Fruit fly (Drosophila melanogaster): ENCODE measurements around the gene CG11970.

The CG11970 gene

dm6 chr3R:8970707-8971106 lies 13.8 kb upstream of the CG11970 start:
- TF ChIP-seq ey (GFP tag; optimal IDR thresholded peaks at IDR 0.05) (no peak), Abd-B (GFP tag; optimal IDR thresholded peaks at IDR 0.05) (no peak), brk (GFP tag; optimal IDR thresholded peaks at IDR 0.05) (no peak), Hr83 (GFP tag; optimal IDR thresholded peaks at IDR 0.05; ENCODE audit: poor library complexity, severe bottlenecking) (no peak), dsf (GFP tag; optimal IDR thresholded peaks at IDR 0.05; ENCODE audit: borderline replicate concordance) (no peak)

dm6 chr3R:8971794-8972193 lies 12.7 kb upstream of the CG11970 start:
- TF ChIP-seq Rel (GFP tag; optimal IDR thresholded peaks at IDR 0.05), result no peak
- TF ChIP-seq Rel (tag; optimal IDR thresholded peaks at IDR 0.05), result no peak
- peak; percentile 43 for TF ChIP-seq psq (GFP tag; optimal IDR thresholded peaks at IDR 0.05)

- TF ChIP-seq psq (GFP tag; optimal IDR thresholded peaks at IDR 0.05), result no peak
- no peak for TF ChIP-seq jim (GFP tag; optimal IDR thresholded peaks at IDR 0.05)
These were observed 8.4 kb upstream of the CG11970 start for dm6 chr3R:8976073-8976593.

- TF ChIP-seq fru (GFP tag; optimal IDR thresholded peaks at IDR 0.05) (peak; percentile 73), ey (GFP tag; optimal IDR thresholded peaks at IDR 0.05) (peak; percentile 58), Hnf4 (GFP tag; optimal IDR thresholded peaks at IDR 0.05) (peak; percentile 18), rgr (GFP tag; optimal IDR thresholded peaks at IDR 0.05) (peak; percentile 65), Myc (optimal IDR thresholded peaks at IDR 0.05) (no peak), brk (GFP tag; optimal IDR thresholded peaks at IDR 0.05) (peak; percentile 57), CG32264 (GFP tag; optimal IDR thresholded peaks at IDR 0.05) (peak; percentile 6), dmrt93B (GFP tag; optimal IDR thresholded peaks at IDR 0.05) (peak; percentile 40), Rel (GFP tag; optimal IDR thresholded peaks at IDR 0.05) (peak; percentile 42), Rel (tag; optimal IDR thresholded peaks at IDR 0.05) (no peak), foxo (GFP tag; optimal IDR thresholded peaks at IDR 0.05) (peak in 1 of 2 experiments; percentile 69), h (GFP tag; optimal IDR thresholded peaks at IDR 0.05) (peak; percentile 74), OdsH (GFP tag; optimal IDR thresholded peaks at IDR 0.05) (peak; percentile 32), sage (GFP tag; optimal IDR thresholded peaks at IDR 0.05) (peak; percentile 52), CrebA (GFP tag; optimal IDR thresholded peaks at IDR 0.05; ENCODE audit: borderline replicate concordance) (no peak), woc (GFP tag; optimal IDR thresholded peaks at IDR 0.05) (peak; percentile 67), psq (GFP tag; optimal IDR thresholded peaks at IDR 0.05) (peak; percentile 64), br (GFP tag; optimal IDR thresholded peaks at IDR 0.05) (peak; percentile 40), HLH106 (tag; optimal IDR thresholded peaks at IDR 0.05) (peak; percentile 58), jim (GFP tag; optimal IDR thresholded peaks at IDR 0.05) (no peak), Hr78 (GFP tag; optimal IDR thresholded peaks at IDR 0.05) (no peak), Sp1 (GFP tag; optimal IDR thresholded peaks at IDR 0.05) (peak; percentile 78), lola (GFP tag; optimal IDR thresholded peaks at IDR 0.05) (no peak), GATAd (GFP tag; optimal IDR thresholded peaks at IDR 0.05) (no peak), tai (GFP tag; optimal IDR thresholded peaks at IDR 0.05) (peak; percentile 38)
These were observed 5.8 kb upstream of the CG11970 start for dm6 chr3R:8978768-8979167.

dm6 chr3R:8979850-8980775 lies 4.4 kb upstream of the CG11970 start:
- TF ChIP-seq CrebA (GFP tag; optimal IDR thresholded peaks at IDR 0.05; ENCODE audit: borderline replicate concordance) (no peak), brk (GFP tag; optimal IDR thresholded peaks at IDR 0.05) (peak; percentile 13), foxo (GFP tag; optimal IDR thresholded peaks at IDR 0.05) (peak in 1 of 2 experiments; percentile 7), GATAd (GFP tag; optimal IDR thresholded peaks at IDR 0.05) (no peak), fru (GFP tag; optimal IDR thresholded peaks at IDR 0.05) (peak; percentile 23), h (GFP tag; optimal IDR thresholded peaks at IDR 0.05) (peak; percentile 13), dmrt93B (GFP tag; optimal IDR thresholded peaks at IDR 0.05) (no peak)

dm6 chr3R:8980776-8981165 lies 3.7 kb upstream of the CG11970 start, which contains the start of gene CAHbeta:
Gene CAHbeta, plus strand, starts transcription at chr3R:8980860.
- peak; percentile 67 for TF ChIP-seq Dif (GFP tag; optimal IDR thresholded peaks at IDR 0.05; ENCODE audit: partially characterized antibody)
- no peak for TF ChIP-seq lola (GFP tag; optimal IDR thresholded peaks at IDR 0.05)
- no peak for TF ChIP-seq woc (GFP tag; optimal IDR thresholded peaks at IDR 0.05)
- TF ChIP-seq Hr78 (GFP tag; optimal IDR thresholded peaks at IDR 0.05), result no peak
- peak; percentile 59 to 60 for TF ChIP-seq dl (GFP tag; optimal IDR thresholded peaks at IDR 0.05; ENCODE audit: insufficient read depth in 1 of 2, partially characterized antibody in 2 of 2)
- TF ChIP-seq HLH106 (tag; optimal IDR thresholded peaks at IDR 0.05), result no peak

Data from whole organism, wandering third instar larva.